Worm (Caenorhabditis elegans) whole organism, midembryonic: ENCODE results near the gene egl-27.

ENCODE experiments used
- T22C8.4 ChIP-seq: fragments of 200-800 bp; sonication (Bioruptor generic); IDR thresholded peaks from 2 replicates; pipeline ENCODE4 v1.3.6; 2022; ENCODE audit warnings: missing genetic modification characterization, missing compliant biosample characterization
- cog-1 ChIP-seq: sonication (generic microtip); optimal IDR thresholded peaks from 2 replicates; lab custom pipeline; 2016; ENCODE audit warnings: missing genetic modification characterization, missing compliant biosample characterization
- flt-1 ChIP-seq: fragments of 200-800 bp; sonication (Bioruptor generic); IDR thresholded peaks from 2 replicates; pipeline ENCODE4 v1.3.6; 2022; ENCODE audit warnings: missing genetic modification characterization, missing compliant biosample characterization
- klf-2 ChIP-seq: fragments of 200-800 bp; sonication (Bioruptor generic); conservative IDR thresholded peaks from 2 replicates; pipeline ENCODE4 v1.3.6; 2022; ENCODE audit warnings: missing genetic modification reagents, missing genetic modification characterization, missing compliant biosample characterization
- med-1 ChIP-seq: sonication (generic microtip); optimal IDR thresholded peaks from 2 replicates; lab custom pipeline; 2017; ENCODE audit warnings: missing genetic modification characterization, mild to moderate bottlenecking, missing compliant biosample characterization, antibody characterized with exemption, missing genetic modification reagents; ENCODE audit not compliant: insufficient read depth
- ref-1 ChIP-seq: fragments of 200-800 bp; sonication (Bioruptor generic); conservative IDR thresholded peaks from 2 replicates; pipeline ENCODE4 v1.3.6; 2022; ENCODE audit warnings: missing genetic modification reagents, missing genetic modification characterization, missing compliant biosample characterization
- tab-1 ChIP-seq: fragments of 200-800 bp; sonication (Bioruptor generic); IDR thresholded peaks from 2 replicates; pipeline ENCODE4 v1.3.6; 2022; ENCODE audit warnings: missing genetic modification characterization, missing compliant biosample characterization
- ztf-23 ChIP-seq: fragments of 200-800 bp; sonication (Bioruptor generic); IDR thresholded peaks from 2 replicates; pipeline ENCODE4 v1.3.6; 2022; ENCODE audit warnings: missing genetic modification reagents, missing genetic modification characterization, missing compliant biosample characterization
- ztf-29 ChIP-seq: fragments of 200-800 bp; sonication (Bioruptor generic); IDR thresholded peaks from 2 replicates; pipeline ENCODE4 v1.3.6; 2022; ENCODE audit warnings: missing genetic modification reagents, missing genetic modification characterization, missing compliant biosample characterization

DNA sequence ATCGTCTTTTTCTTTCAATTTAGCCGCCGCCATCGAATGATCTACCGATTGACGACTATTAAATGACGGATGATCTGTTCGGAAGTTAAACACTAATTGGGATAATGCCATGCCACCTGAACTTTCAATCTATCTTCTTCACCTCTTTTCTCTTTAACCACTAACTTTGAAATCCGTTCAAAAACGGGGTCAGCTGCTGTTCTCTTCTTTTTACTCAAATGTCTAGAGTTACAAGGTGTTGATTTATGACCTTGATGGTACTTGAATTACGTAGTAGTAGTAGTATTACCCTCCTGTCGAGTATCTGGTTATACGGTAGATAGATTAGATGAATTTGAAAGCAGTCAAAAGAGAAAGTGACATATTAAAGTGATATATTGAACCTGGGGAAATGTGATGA lies 13.7 kb upstream of the egl-27 start:
- TF ChIP-seq cog-1 (no peak), klf-2 (GFP tag; lab: Robert Waterston, UW) (no peak), med-1 (no peak), T22C8.4 (no peak), ztf-23 (no peak), tab-1 (GFP tag; lab: Robert Waterston, UW) (no peak), ref-1 (GFP tag; lab: Robert Waterston, UW) (no peak), ztf-29 (GFP tag; lab: Robert Waterston, UW) (no peak), flt-1 (GFP tag; lab: Robert Waterston, UW) (no peak)
